Worm (Caenorhabditis elegans) whole organism, L1 larva: ENCODE measurements around the gene R05F9.11.

Source experiments
- C04F5.9 ChIP-seq: sonication (generic microtip); optimal IDR thresholded peaks from 2 replicates; lab custom pipeline; 2016; ENCODE audit warnings: missing genetic modification characterization, missing compliant biosample characterization
- C16A3.4 ChIP-seq: fragments of 150-350 bp; optimal IDR thresholded peaks from 2 replicates; lab custom pipeline; 2014; ENCODE audit warnings: missing biosample characterization, missing genetic modification characterization
- F16B12.6 ChIP-seq: fragments of 150-350 bp; optimal IDR thresholded peaks from 2 replicates; lab custom pipeline; 2014; ENCODE audit warnings: missing biosample characterization, missing genetic modification characterization
- Y116A8C.19 ChIP-seq: sonication (generic microtip); optimal IDR thresholded peaks from 2 replicates; lab custom pipeline; 2016; ENCODE audit warnings: missing compliant biosample characterization, missing genetic modification characterization, borderline replicate concordance
- aha-1 ChIP-seq: fragments of 150-350 bp; optimal IDR thresholded peaks from 2 replicates; lab custom pipeline; 2014; ENCODE audit warnings: missing biosample characterization, missing genetic modification characterization
- aly-2 ChIP-seq: fragments of 150-350 bp; optimal IDR thresholded peaks from 2 replicates; lab custom pipeline; 2014; ENCODE audit warnings: missing biosample characterization, missing genetic modification characterization
- ceh-63 ChIP-seq: fragments of 200-800 bp; sonication (Bioruptor generic); optimal IDR thresholded peaks from 2 replicates; lab custom pipeline; 2018; ENCODE audit warnings: mild to moderate bottlenecking, missing genetic modification characterization, missing compliant biosample characterization
- ceh-8 ChIP-seq: fragments of 200-800 bp; sonication (Bioruptor generic); optimal IDR thresholded peaks from 2 replicates; lab custom pipeline; 2018; ENCODE audit warnings: mild to moderate bottlenecking, missing genetic modification characterization, moderate library complexity, missing compliant biosample characterization
- ceh-88 ChIP-seq: fragments of 200-800 bp; sonication (Bioruptor generic); IDR thresholded peaks from 2 replicates; pipeline ENCODE4 v1.3.6; 2022; ENCODE audit warnings: missing genetic modification characterization, missing compliant biosample characterization
- ces-1 ChIP-seq: fragments of 150-350 bp; optimal IDR thresholded peaks from 2 replicates; lab custom pipeline; 2014; ENCODE audit warnings: missing biosample characterization, missing genetic modification reagents, missing genetic modification characterization
- dpl-1 ChIP-seq, 3 experiments: fragments of 150-350 bp in 2 of 3; sonication (generic microtip) in 1 of 3; optimal IDR thresholded peaks; 2 replicates each; lab custom pipeline; 2014 to 2017; ENCODE audit warnings: missing biosample characterization in 3 of 3, missing genetic modification characterization in 3 of 3, missing genetic modification reagents in 3 of 3
- dsc-1 ChIP-seq: sonication (generic microtip); optimal IDR thresholded peaks from 2 replicates; lab custom pipeline; 2016; ENCODE audit warnings: mild to moderate bottlenecking, missing genetic modification characterization, missing compliant biosample characterization
- efl-1 ChIP-seq, 4 experiments: fragments of 150-350 bp; optimal IDR thresholded peaks in 3 of 4; peaks in 1 of 4; 1 replicate in 1 of 4; 2 replicates in 3 of 4; lab custom pipeline; 2014; ENCODE audit warnings: missing biosample characterization in 2 of 4, missing genetic modification characterization in 2 of 4, missing genetic modification reagents in 2 of 4
- egl-13 ChIP-seq: sonication (generic microtip); optimal IDR thresholded peaks from 2 replicates; lab custom pipeline; 2016; ENCODE audit warnings: missing genotype, missing genetic modification reagents, missing genetic modification characterization, missing compliant biosample characterization
- egl-27 ChIP-seq, 2 experiments: fragments of 150-350 bp in 1 of 2; sonication (generic microtip); optimal IDR thresholded peaks; 3 replicates each; lab custom pipeline; 2017 to 2018; ENCODE audit warnings: missing biosample characterization in 2 of 2, missing genetic modification characterization in 2 of 2, missing genetic modification reagents in 2 of 2
- elt-2 ChIP-seq: sonication (generic microtip); optimal IDR thresholded peaks from 2 replicates; lab custom pipeline; 2016; ENCODE audit warnings: missing genetic modification characterization, mild to moderate bottlenecking, inconsistent platforms, missing compliant biosample characterization, missing genetic modification reagents
- ets-5 ChIP-seq: fragments of 200-800 bp; sonication (Bioruptor generic); IDR thresholded peaks from 2 replicates; pipeline ENCODE4 v1.3.6; 2022; ENCODE audit warnings: missing genetic modification characterization, missing compliant biosample characterization
- fkh-10 ChIP-seq: sonication (generic microtip); optimal IDR thresholded peaks from 2 replicates; lab custom pipeline; 2017; ENCODE audit warnings: missing biosample characterization, missing genetic modification reagents, missing genetic modification characterization
- fos-1 ChIP-seq: fragments of 150-350 bp; optimal IDR thresholded peaks from 2 replicates; lab custom pipeline; 2014; ENCODE audit warnings: missing biosample characterization, missing genetic modification characterization
- grh-1 ChIP-seq: fragments of 200-800 bp; sonication (Bioruptor generic); IDR thresholded peaks from 2 replicates; pipeline ENCODE4 v1.3.6; 2022; ENCODE audit warnings: missing genetic modification reagents, missing genetic modification characterization, missing compliant biosample characterization
- hlh-17 ChIP-seq: fragments of 200-800 bp; sonication (Bioruptor generic); optimal IDR thresholded peaks from 2 replicates; lab custom pipeline; 2018; ENCODE audit warnings: missing genetic modification characterization, mild to moderate bottlenecking, missing compliant biosample characterization, moderate library complexity, borderline replicate concordance
- hlh-4 ChIP-seq: sonication (generic microtip); optimal IDR thresholded peaks from 2 replicates; lab custom pipeline; 2016; ENCODE audit warnings: mild to moderate bottlenecking, missing genetic modification characterization, missing compliant biosample characterization
- hpl-2 ChIP-seq: fragments of 150-350 bp; optimal IDR thresholded peaks from 2 replicates; lab custom pipeline; 2014; ENCODE audit warnings: missing biosample characterization, missing genetic modification reagents, missing genetic modification characterization
- lin-14 ChIP-seq: fragments of 200-800 bp; sonication (Bioruptor generic); optimal IDR thresholded peaks from 2 replicates; lab custom pipeline; 2018; ENCODE audit warnings: mild to moderate bottlenecking, missing genetic modification characterization, moderate library complexity, missing compliant biosample characterization
- lin-35 ChIP-seq, 2 experiments: fragments of 150-350 bp; optimal IDR thresholded peaks; 2 replicates each; lab custom pipeline; 2014; ENCODE audit warnings: missing biosample characterization in 2 of 2, missing genetic modification characterization in 2 of 2, missing genetic modification reagents in 2 of 2
- lin-39 ChIP-seq: fragments of 150-350 bp; optimal IDR thresholded peaks from 2 replicates; lab custom pipeline; 2014; ENCODE audit warnings: missing biosample characterization, missing genetic modification reagents, missing genetic modification characterization
- lsy-2 ChIP-seq, 2 experiments: fragments of 150-350 bp; optimal IDR thresholded peaks; 2 replicates each; lab custom pipeline; 2014; ENCODE audit warnings: missing biosample characterization in 2 of 2, missing genetic modification characterization in 2 of 2
- mdl-1 ChIP-seq, 2 experiments: fragments of 150-350 bp; optimal IDR thresholded peaks; 2 replicates each; lab custom pipeline; 2014 to 2017; ENCODE audit warnings: missing biosample characterization in 2 of 2, missing genetic modification characterization in 2 of 2, inconsistent platforms in 1 of 2
- mef-2 ChIP-seq: fragments of 150-350 bp; optimal IDR thresholded peaks from 2 replicates; lab custom pipeline; 2014; ENCODE audit warnings: missing biosample characterization, missing genetic modification characterization
- mep-1 ChIP-seq: fragments of 150-350 bp; optimal IDR thresholded peaks from 2 replicates; lab custom pipeline; 2014; ENCODE audit warnings: missing biosample characterization, missing genetic modification characterization
- nhr-19 ChIP-seq: fragments of 200-800 bp; sonication (Bioruptor generic); conservative IDR thresholded peaks from 2 replicates; pipeline ENCODE4 v1.3.6; 2022; ENCODE audit warnings: missing genetic modification characterization, missing compliant biosample characterization
- nhr-20 ChIP-seq: sonication (generic microtip); optimal IDR thresholded peaks from 2 replicates; lab custom pipeline; 2016; ENCODE audit warnings: mild to moderate bottlenecking, missing genetic modification characterization, missing compliant biosample characterization
- nhr-71 ChIP-seq: sonication (generic microtip); optimal IDR thresholded peaks from 2 replicates; lab custom pipeline; 2016; ENCODE audit warnings: mild to moderate bottlenecking, missing genetic modification characterization, moderate library complexity, missing compliant biosample characterization
- nhr-76 ChIP-seq: sonication (generic microtip); optimal IDR thresholded peaks from 2 replicates; lab custom pipeline; 2017; ENCODE audit warnings: missing biosample characterization, missing genetic modification characterization
- nhr-77 ChIP-seq: fragments of 150-350 bp; optimal IDR thresholded peaks from 2 replicates; lab custom pipeline; 2014; ENCODE audit warnings: missing biosample characterization, missing genetic modification characterization
- nhr-84 ChIP-seq: sonication (generic microtip); optimal IDR thresholded peaks from 2 replicates; lab custom pipeline; 2017; ENCODE audit warnings: missing biosample characterization, missing genetic modification characterization
- nhr-85 ChIP-seq: sonication (generic microtip); peaks from one replicate; lab custom pipeline; 2016; ENCODE audit warnings: missing genetic modification characterization, inconsistent platforms, missing compliant biosample characterization
- nhr-90 ChIP-seq: sonication (generic microtip); optimal IDR thresholded peaks from 2 replicates; lab custom pipeline; 2016; ENCODE audit warnings: mild to moderate bottlenecking, missing genetic modification characterization, missing compliant biosample characterization; ENCODE audit not compliant: poor library complexity
- pag-3 ChIP-seq: sonication (generic microtip); optimal IDR thresholded peaks from 2 replicates; lab custom pipeline; 2017; ENCODE audit warnings: missing genetic modification characterization, mild to moderate bottlenecking, missing compliant biosample characterization, antibody characterized with exemption, borderline replicate concordance; ENCODE audit not compliant: insufficient read depth
- rnt-1 ChIP-seq: sonication (generic microtip); optimal IDR thresholded peaks from 2 replicates; lab custom pipeline; 2016; ENCODE audit warnings: mild to moderate bottlenecking, missing genetic modification characterization, moderate library complexity, missing compliant biosample characterization
- skn-1 ChIP-seq: fragments of 150-350 bp; optimal IDR thresholded peaks from 2 replicates; lab custom pipeline; 2014; ENCODE audit warnings: missing biosample characterization, missing genetic modification characterization
- snpc-4 ChIP-seq: fragments of 150-350 bp; optimal IDR thresholded peaks from 2 replicates; lab custom pipeline; 2014; ENCODE audit warnings: missing biosample characterization, missing genetic modification characterization
- snu-23 ChIP-seq: sonication (generic microtip); optimal IDR thresholded peaks from 2 replicates; lab custom pipeline; 2016; ENCODE audit warnings: missing genetic modification characterization, missing compliant biosample characterization
- sox-4 ChIP-seq: sonication (generic microtip); optimal IDR thresholded peaks from 2 replicates; lab custom pipeline; 2016; ENCODE audit warnings: missing genetic modification characterization, missing compliant biosample characterization
- swsn-7 ChIP-seq: sonication (generic microtip); optimal IDR thresholded peaks from 2 replicates; lab custom pipeline; 2016; ENCODE audit warnings: missing genetic modification characterization, missing compliant biosample characterization
- unc-130 ChIP-seq: fragments of 150-350 bp; optimal IDR thresholded peaks from 2 replicates; lab custom pipeline; 2017; ENCODE audit warnings: missing biosample characterization, missing genetic modification characterization, inconsistent platforms
- vab-15 ChIP-seq: sonication (generic microtip); optimal IDR thresholded peaks from 2 replicates; lab custom pipeline; 2017; ENCODE audit warnings: missing genotype, mild to moderate bottlenecking, missing genetic modification characterization, missing compliant biosample characterization
- xbp-1 ChIP-seq: sonication (generic microtip); optimal IDR thresholded peaks from 2 replicates; lab custom pipeline; 2016; ENCODE audit warnings: missing genetic modification characterization, missing compliant biosample characterization
- zag-1 ChIP-seq: fragments of 150-350 bp; optimal IDR thresholded peaks from 2 replicates; lab custom pipeline; 2014; ENCODE audit warnings: missing biosample characterization, missing genetic modification characterization

The R05F9.11 gene

ce11 chrII:4948118-4948517 is 34.1 kb upstream of the R05F9.11 start:
- TF ChIP-seq lin-14 (GFP tag; lab: Kevin White, UChicago) (no peak), nhr-19 (GFP tag; lab: Robert Waterston, UW) (no peak), aha-1 (tag; lab: Kevin White, UChicago) (no peak), elt-2 (tag; lab: Kevin White, UChicago) (peak; percentile 7), sox-4 (no peak), nhr-77 (tag; lab: Kevin White, UChicago) (no peak), lin-39 (tag; lab: Kevin White, UChicago) (no peak), ceh-88 (GFP tag; lab: Robert Waterston, UW) (no peak), ets-5 (GFP tag; lab: Robert Waterston, UW) (no peak), nhr-71 (tag; lab: Kevin White, UChicago) (no peak), nhr-85 (tag; lab: Kevin White, UChicago) (peak; percentile 59)

DNA sequence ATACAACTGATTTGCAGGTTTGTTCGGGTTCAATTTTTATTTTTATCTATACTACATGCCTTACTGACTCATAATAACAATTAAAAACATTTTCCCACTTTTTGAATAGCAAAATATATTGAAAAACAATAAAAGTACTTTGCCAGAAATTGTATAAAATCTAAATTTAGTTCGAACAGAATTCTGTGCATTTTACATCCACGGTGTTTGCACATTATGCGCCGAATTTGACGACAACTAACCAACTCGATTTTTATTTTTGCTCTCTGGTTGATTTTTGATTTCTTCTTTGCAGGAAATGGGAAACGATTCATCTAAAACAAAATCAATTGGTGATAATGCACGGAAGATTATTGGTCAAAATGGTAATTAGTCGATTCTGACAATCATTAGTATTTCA is 32.8 kb upstream of the R05F9.11 start:
- TF ChIP-seq fos-1 (no peak), mef-2 (tag; lab: Kevin White, UChicago) (no peak), nhr-76 (tag; lab: Kevin White, UChicago) (no peak), ceh-63 (GFP tag; lab: Kevin White, UChicago) (no peak), nhr-84 (tag; lab: Kevin White, UChicago) (no peak), nhr-90 (tag; lab: Kevin White, UChicago) (no peak), dsc-1 (no peak), unc-130 (tag; lab: Kevin White, UChicago) (no peak), nhr-19 (GFP tag; lab: Robert Waterston, UW) (no peak), pag-3 (no peak), snpc-4 (no peak), lsy-2 (tag; optimal IDR thresholded peaks at IDR 0.05; lab: Kevin White, UChicago) (peak in 1 of 2 experiments; percentile 41), zag-1 (tag; lab: Kevin White, UChicago) (no peak), Y116A8C.19 (tag; lab: Kevin White, UChicago) (no peak), skn-1 (peak; percentile 16), F16B12.6 (peak; percentile 84), grh-1 (no peak), nhr-20 (tag; lab: Kevin White, UChicago) (no peak), hpl-2 (no peak), rnt-1 (peak; percentile 12), C16A3.4 (tag; lab: Kevin White, UChicago) (no peak), nhr-85 (tag; lab: Kevin White, UChicago) (no peak), hlh-17 (no peak), egl-13 (tag; lab: Kevin White, UChicago) (no peak), xbp-1 (tag; lab: Kevin White, UChicago) (no peak), hlh-4 (tag; lab: Kevin White, UChicago) (no peak), swsn-7 (tag; lab: Kevin White, UChicago) (no peak), ceh-8 (GFP tag; lab: Kevin White, UChicago) (no peak), snu-23 (GFP tag; lab: Kevin White, UChicago) (peak; percentile 40), mep-1 (peak; percentile 38), ces-1 (no peak), C04F5.9 (tag; lab: Kevin White, UChicago) (no peak), aly-2 (tag; lab: Kevin White, UChicago) (no peak), egl-27 (tag; optimal IDR thresholded peaks at IDR 0.05; lab: Kevin White, UChicago) (no peak), mdl-1 (tag; optimal IDR thresholded peaks at IDR 0.05; lab: Kevin White, UChicago) (no peak), nhr-71 (tag; lab: Kevin White, UChicago) (peak; percentile 6), vab-15 (tag; lab: Kevin White, UChicago) (no peak), lin-35 (GFP tag; optimal IDR thresholded peaks at IDR 0.05; lab: Kevin White, UChicago) (peak; percentile 23 to 37), efl-1 (optimal IDR thresholded peaks at IDR 0.05; lab: Kevin White, UChicago) (peak; percentile 31 to 43), efl-1 (GFP tag; optimal IDR thresholded peaks at IDR 0.05 in 1 of 2; lab: Kevin White, UChicago) (peak; percentile 49 to 88), fkh-10 (GFP tag; lab: Kevin White, UChicago) (no peak), dpl-1 (GFP tag; optimal IDR thresholded peaks at IDR 0.05; lab: Kevin White, UChicago) (peak in 2 of 3 experiments; percentile 39 to 40)
